Fruit fly (Drosophila melanogaster) whole organism, embryonic: ENCODE data around the gene mib2.

Source experiments
- Aef1 ChIP-seq: fragments of 200-800 bp; sonication (Bioruptor generic); IDR thresholded peaks from 3 replicates; pipeline ENCODE4 v1.3.6; 2022; ENCODE audit warnings: missing biosample characterization, missing genetic modification characterization
- Antp ChIP-seq: fragments of 200-800 bp; sonication (Bioruptor generic); optimal IDR thresholded peaks from 3 replicates; lab custom pipeline; 2016; ENCODE audit warnings: missing biosample characterization, missing genetic modification characterization
- Atf6 ChIP-seq: fragments of 200-800 bp; sonication (Bioruptor generic); IDR thresholded peaks from 2 replicates; pipeline ENCODE4 v1.3.6; 2022; ENCODE audit warnings: missing biosample characterization, missing genetic modification characterization
- CG10267 ChIP-seq: fragments of 200-800 bp; sonication (Bioruptor generic); optimal IDR thresholded peaks from 2 replicates; lab custom pipeline; 2018; ENCODE audit warnings: missing biosample characterization, mild to moderate bottlenecking, missing genetic modification characterization, moderate library complexity
- CG10321 ChIP-seq: fragments of 200-800 bp; sonication (Bioruptor generic); IDR thresholded peaks from 2 replicates; pipeline ENCODE4 v1.3.6; 2022; ENCODE audit warnings: missing biosample characterization, missing genetic modification characterization
- CG10366 ChIP-seq: fragments of 200-800 bp; sonication (Bioruptor generic); IDR thresholded peaks from 2 replicates; pipeline ENCODE4 v1.3.6; 2022; ENCODE audit warnings: missing biosample characterization, missing genetic modification characterization
- CG11696 ChIP-seq: fragments of 200-800 bp; sonication (Bioruptor generic); IDR thresholded peaks from 2 replicates; pipeline ENCODE4 v1.3.6; 2022; ENCODE audit warnings: missing biosample characterization, missing genetic modification characterization
- CG12104 ChIP-seq: fragments of 200-800 bp; sonication (Bioruptor generic); optimal IDR thresholded peaks from 3 replicates; lab custom pipeline; 2016; ENCODE audit warnings: missing biosample characterization, missing genetic modification characterization
- CG12659 ChIP-seq: fragments of 200-800 bp; sonication (Bioruptor generic); optimal IDR thresholded peaks from 3 replicates; lab custom pipeline; 2017; ENCODE audit warnings: mild to moderate bottlenecking, missing biosample characterization, missing genetic modification reagents, missing genetic modification characterization
- CG13775 ChIP-seq: fragments of 200-800 bp; sonication (Bioruptor generic); optimal IDR thresholded peaks from 3 replicates; lab custom pipeline; 2017; ENCODE audit warnings: missing biosample characterization, mild to moderate bottlenecking, missing genetic modification characterization
- CG14667 ChIP-seq: fragments of 200-800 bp; sonication (Bioruptor generic); IDR thresholded peaks from 2 replicates; pipeline ENCODE4 v1.3.6; 2022; ENCODE audit warnings: missing biosample characterization, missing genetic modification characterization
- CG15601 ChIP-seq: fragments of 200-800 bp; sonication (Bioruptor generic); optimal IDR thresholded peaks from 3 replicates; lab custom pipeline; 2019; ENCODE audit warnings: missing biosample characterization, mild to moderate bottlenecking, missing genetic modification characterization, moderate library complexity
- CG18764 ChIP-seq: fragments of 200-800 bp; sonication (Bioruptor generic); optimal IDR thresholded peaks from 3 replicates; lab custom pipeline; 2016; ENCODE audit warnings: missing biosample characterization, missing genetic modification characterization
- CG2678 ChIP-seq: fragments of 200-800 bp; sonication (Bioruptor generic); optimal IDR thresholded peaks from 3 replicates; lab custom pipeline; 2019; ENCODE audit warnings: missing biosample characterization, mild to moderate bottlenecking, missing genetic modification characterization, moderate library complexity
- CG32767 ChIP-seq: fragments of 200-800 bp; sonication (Bioruptor generic); IDR thresholded peaks from 2 replicates; pipeline ENCODE4 v1.3.6; 2022; ENCODE audit warnings: missing biosample characterization, missing genetic modification characterization
- CG34224 ChIP-seq: fragments of 200-800 bp; sonication (Bioruptor generic); IDR thresholded peaks from 3 replicates; pipeline ENCODE4 v1.3.6; 2022; ENCODE audit warnings: missing biosample characterization, missing genetic modification characterization; ENCODE audit not compliant: partially characterized antibody
- CG34376 ChIP-seq: fragments of 200-800 bp; sonication (Bioruptor generic); optimal IDR thresholded peaks from 2 replicates; lab custom pipeline; 2018; ENCODE audit warnings: missing biosample characterization, mild to moderate bottlenecking, missing genetic modification characterization
- CG3726 ChIP-seq: fragments of 200-800 bp; sonication (Bioruptor generic); IDR thresholded peaks from 3 replicates; pipeline ENCODE4, ENCODE4 v1.3.6; 2022; ENCODE audit warnings: missing biosample characterization, missing genetic modification characterization
- CG6683 ChIP-seq: fragments of 200-800 bp; sonication (Bioruptor generic); optimal IDR thresholded peaks from 2 replicates; lab custom pipeline; 2017; ENCODE audit warnings: missing biosample characterization, mild to moderate bottlenecking, missing genetic modification characterization, missing genetic modification reagents
- CG7556 ChIP-seq: fragments of 200-800 bp; sonication (Bioruptor generic); optimal IDR thresholded peaks from 2 replicates; lab custom pipeline; 2017; ENCODE audit warnings: missing biosample characterization, mild to moderate bottlenecking, missing genetic modification characterization
- CG8359 ChIP-seq: fragments of 200-800 bp; sonication (Bioruptor generic); optimal IDR thresholded peaks from 2 replicates; lab custom pipeline; 2017; ENCODE audit warnings: missing biosample characterization, mild to moderate bottlenecking, missing genetic modification characterization, borderline replicate concordance
- CG8388 ChIP-seq: fragments of 200-800 bp; sonication (Bioruptor generic); optimal IDR thresholded peaks from 2 replicates; lab custom pipeline; 2019; ENCODE audit warnings: missing biosample characterization, mild to moderate bottlenecking, missing genetic modification characterization, moderate library complexity
- CG8924 ChIP-seq: fragments of 200-800 bp; optimal IDR thresholded peaks from 3 replicates; lab custom pipeline; 2019; ENCODE audit warnings: missing biosample characterization, mild to moderate bottlenecking, missing genetic modification characterization, moderate library complexity
- CG9215 ChIP-seq: fragments of 200-800 bp; sonication (Bioruptor generic); IDR thresholded peaks from 2 replicates; pipeline ENCODE4 v1.3.6; 2022; ENCODE audit warnings: missing biosample characterization, missing genetic modification characterization
- CG9609 ChIP-seq: fragments of 200-800 bp; sonication (Bioruptor generic); optimal IDR thresholded peaks from 3 replicates; lab custom pipeline; 2016; ENCODE audit warnings: missing biosample characterization, missing genetic modification characterization
- E2f1 ChIP-seq: fragments of 200-800 bp; sonication (Bioruptor generic); IDR thresholded peaks from 2 replicates; pipeline ENCODE4 v1.3.6; 2022; ENCODE audit warnings: missing biosample characterization, missing genetic modification characterization
- Eip74EF ChIP-seq, 2 experiments: fragments of 200-800 bp in 1 of 2; fragments of >200 bp in 1 of 2; sonication (Bioruptor generic) in 1 of 2; optimal IDR thresholded peaks; 2 replicates each; lab custom pipeline; 2017 to 2019; ENCODE audit warnings: missing biosample characterization in 2 of 2, missing genetic modification characterization in 2 of 2, mild to moderate bottlenecking in 1 of 2, moderate library complexity in 1 of 2
- GATAe ChIP-seq: fragments of 200-800 bp; sonication (Bioruptor generic); conservative IDR thresholded peaks from 2 replicates; pipeline ENCODE4 v1.3.6; 2022; ENCODE audit warnings: missing biosample characterization, missing genetic modification characterization
- H2.0 ChIP-seq: fragments of 200-800 bp; sonication (Bioruptor generic); IDR thresholded peaks from 2 replicates; pipeline ENCODE4 v1.3.6; 2022; ENCODE audit warnings: missing biosample characterization, missing genetic modification characterization
- Hand ChIP-seq: fragments of 200-800 bp; sonication (Bioruptor generic); optimal IDR thresholded peaks from 2 replicates; lab custom pipeline; 2017; ENCODE audit warnings: mild to moderate bottlenecking, missing biosample characterization, missing genetic modification reagents, missing genetic modification characterization
- Meics ChIP-seq: fragments of 200-800 bp; sonication (Bioruptor generic); optimal IDR thresholded peaks from 2 replicates; lab custom pipeline; 2017; ENCODE audit warnings: missing biosample characterization, mild to moderate bottlenecking, missing genetic modification characterization
- PHDP ChIP-seq: fragments of 200-800 bp; sonication (Bioruptor generic); optimal IDR thresholded peaks from 3 replicates; lab custom pipeline; 2018; ENCODE audit warnings: missing biosample characterization, mild to moderate bottlenecking, missing genetic modification characterization, moderate library complexity
- Poxn ChIP-seq: fragments of 200-800 bp; sonication (Bioruptor generic); IDR thresholded peaks from 2 replicates; pipeline ENCODE4 v1.3.6; 2022; ENCODE audit warnings: missing biosample characterization, missing genetic modification characterization
- Ptx1 ChIP-seq: fragments of 200-800 bp; sonication (Bioruptor generic); IDR thresholded peaks from 2 replicates; pipeline ENCODE4 v1.3.6; 2022; ENCODE audit warnings: missing biosample characterization, missing genetic modification characterization
- az2 ChIP-seq: fragments of 200-800 bp; sonication (Bioruptor generic); optimal IDR thresholded peaks from 3 replicates; lab custom pipeline; 2016; ENCODE audit warnings: missing biosample characterization, missing genetic modification characterization
- caup ChIP-seq: fragments of 200-800 bp; sonication (Bioruptor generic); optimal IDR thresholded peaks from 3 replicates; lab custom pipeline; 2017; ENCODE audit warnings: missing biosample characterization, mild to moderate bottlenecking, missing genetic modification characterization, moderate library complexity; ENCODE audit not compliant: severe bottlenecking
- cg ChIP-seq: fragments of 200-800 bp; sonication (Bioruptor generic); optimal IDR thresholded peaks from 3 replicates; lab custom pipeline; 2019; ENCODE audit warnings: missing biosample characterization, mild to moderate bottlenecking, missing genetic modification characterization, moderate library complexity
- chm ChIP-seq: fragments of 200-800 bp; sonication (Bioruptor generic); IDR thresholded peaks from 2 replicates; pipeline ENCODE4 v1.3.6; 2022; ENCODE audit warnings: missing biosample characterization, missing genetic modification characterization
- da ChIP-seq: fragments of 200-800 bp; sonication (Bioruptor generic); optimal IDR thresholded peaks from 2 replicates; lab custom pipeline; 2016; ENCODE audit warnings: missing biosample characterization, missing genetic modification characterization
- dpn ChIP-seq, 2 experiments: fragments of 200-800 bp; sonication (Bioruptor generic); optimal IDR thresholded peaks; 3 replicates each; lab custom pipeline; 2016; ENCODE audit warnings: missing biosample characterization in 2 of 2, missing genetic modification characterization in 2 of 2
- gcm ChIP-seq: fragments of 200-800 bp; sonication (Bioruptor generic); optimal IDR thresholded peaks from 2 replicates; lab custom pipeline; 2019; ENCODE audit warnings: missing biosample characterization, mild to moderate bottlenecking, missing genetic modification characterization, moderate library complexity
- phol ChIP-seq: fragments of 200-800 bp; sonication (Bioruptor generic); optimal IDR thresholded peaks from 3 replicates; lab custom pipeline; 2018; ENCODE audit warnings: missing biosample characterization, mild to moderate bottlenecking, missing genetic modification characterization, moderate library complexity
- prd ChIP-seq, 3 experiments: fragments of >200 bp in 2 of 3; fragments of 200-800 bp in 1 of 3; sonication (Bioruptor generic) in 1 of 3; optimal IDR thresholded peaks in 2 of 3; IDR thresholded peaks in 1 of 3; 2 replicates in 2 of 3; 3 replicates in 1 of 3; pipeline versions ENCODE4 v1.3.6 to Lab custom; 2017 to 2022; ENCODE audit warnings: missing biosample characterization in 1 of 3, missing genetic modification characterization in 1 of 3
- ranshi ChIP-seq: fragments of 200-800 bp; sonication (Bioruptor generic); IDR thresholded peaks from 2 replicates; pipeline ENCODE4 v1.3.6; 2022; ENCODE audit warnings: missing biosample characterization, missing genetic modification characterization
- repo ChIP-seq: fragments of 200-800 bp; sonication (Bioruptor generic); optimal IDR thresholded peaks from 2 replicates; lab custom pipeline; 2016; ENCODE audit warnings: missing biosample characterization, missing genetic modification characterization
- twi ChIP-seq: fragments of 200-800 bp; optimal IDR thresholded peaks from 2 replicates; lab custom pipeline; 2019; ENCODE audit warnings: missing biosample characterization, mild to moderate bottlenecking, missing genetic modification characterization, moderate library complexity
- unc-4 ChIP-seq: fragments of 200-800 bp; sonication (Bioruptor generic); IDR thresholded peaks from 2 replicates; pipeline ENCODE4 v1.3.6; 2022; ENCODE audit warnings: missing biosample characterization, missing genetic modification characterization; ENCODE audit not compliant: partially characterized antibody
- vnd ChIP-seq: fragments of 200-800 bp; sonication (Bioruptor generic); IDR thresholded peaks from 3 replicates; pipeline ENCODE4 v1.3.6; 2022; ENCODE audit warnings: missing biosample characterization, missing genetic modification characterization; ENCODE audit not compliant: partially characterized antibody

The mib2 gene

DNA sequence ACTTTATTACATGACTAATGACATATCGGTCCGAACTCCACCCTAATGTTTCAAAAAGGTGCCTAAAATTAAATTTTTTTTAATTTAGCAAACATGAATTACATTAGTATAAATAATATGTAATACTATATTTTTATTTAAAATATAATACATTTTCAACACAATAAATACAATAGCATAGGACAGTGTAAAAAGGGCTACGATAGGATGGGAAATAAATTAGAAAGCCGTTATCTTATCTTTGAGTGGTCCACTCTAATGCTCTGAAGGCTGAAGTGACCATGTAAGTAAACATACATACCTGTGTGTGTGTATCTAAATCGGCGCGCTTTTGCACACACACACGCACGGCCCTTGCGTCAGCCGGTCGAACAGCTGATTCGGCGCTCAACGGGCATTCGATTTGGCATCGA lies 31.3 kb upstream of the mib2 start, which contains the start of gene CG31793 (continued):
- TF ChIP-seq GATAe (GFP tag; lab: Robert Waterston, UW) (peak; percentile 76), gcm (peak; percentile 40), Poxn (GFP tag; lab: Robert Waterston, UW) (no peak), CG10267 (tag; lab: Kevin White, UChicago) (peak; percentile 40), CG10321 (GFP tag; lab: Robert Waterston, UW) (peak; percentile 33; the same call in 1 of the 2 replicates), CG32767 (GFP tag; lab: Robert Waterston, UW) (peak; percentile 57), CG12104 (GFP tag; lab: Kevin White, UChicago) (peak; percentile 10), chm (GFP tag; lab: Robert Waterston, UW) (no peak; the same call in 1 of the 2 replicates), CG12659 (GFP tag; lab: Kevin White, UChicago) (peak; percentile 65), CG10366 (GFP tag; lab: Robert Waterston, UW) (0 out of 2 replicates have a peak, but pooled peaks have one; percentile 24), ranshi (GFP tag; lab: Robert Waterston, UW) (peak; percentile 54; the same call in 1 of the 2 replicates), caup (peak; percentile 55), CG6683 (GFP tag; lab: Kevin White, UChicago) (peak; percentile 52), CG13775 (GFP tag; lab: Kevin White, UChicago) (peak; percentile 46), CG2678 (tag; lab: Kevin White, UChicago) (peak; percentile 79), CG18764 (GFP tag; lab: Kevin White, UChicago) (no peak), Hand (GFP tag; lab: Kevin White, UChicago) (peak; percentile 55), CG11696 (GFP tag; lab: Robert Waterston, UW) (0 out of 2 replicates have a peak, but pooled peaks have one; percentile 27), Antp (GFP tag; lab: Kevin White, UChicago) (no peak), dpn (GFP tag; optimal IDR thresholded peaks at IDR 0.05; lab: Kevin White, UChicago) (peak in 1 of 2 experiments; percentile 32), CG7556 (GFP tag; lab: Kevin White, UChicago) (peak; percentile 72), Meics (peak; percentile 78), H2.0 (GFP tag; lab: Robert Waterston, UW) (0 out of 2 replicates have a peak, but pooled peaks have one; percentile 22), PHDP (peak; percentile 75), da (GFP tag; lab: Kevin White, UChicago) (no peak), cg (GFP tag; lab: Kevin White, UChicago) (peak; percentile 72), CG8388 (peak; percentile 36), unc-4 (no peak), CG15601 (tag; lab: Kevin White, UChicago) (no peak), CG34224 (peak; percentile 52; the same call in 2 of the 3 replicates), Aef1 (0 out of 3 replicates have a peak, but pooled peaks have one; percentile 16), CG9609 (no peak), Atf6 (GFP tag; lab: Robert Waterston, UW) (peak; percentile 64), CG8924 (peak; percentile 67), az2 (GFP tag; lab: Kevin White, UChicago) (peak; percentile 29), CG34376 (GFP tag; lab: Kevin White, UChicago) (peak; percentile 66), CG8359 (GFP tag; lab: Kevin White, UChicago) (no peak), CG3726 (GFP tag; lab: Robert Waterston, UW) (no peak), CG9215 (GFP tag; lab: Robert Waterston, UW) (no peak), vnd (0 out of 3 replicates have a peak, but pooled peaks have one; percentile 42), Eip74EF (GFP tag; optimal IDR thresholded peaks at IDR 0.05; lab: Kevin White, UChicago) (no peak), CG14667 (no peak), prd (optimal IDR thresholded peaks at IDR 0.05; lab: Kevin White, UChicago) (no peak), prd (GFP tag; IDR thresholded peaks at IDR 0.05; lab: Robert Waterston, UW) (0 out of 3 replicates have a peak, but pooled peaks have one; percentile 17), twi (tag; lab: Kevin White, UChicago) (no peak), E2f1 (GFP tag; lab: Robert Waterston, UW) (peak; percentile 25; the same call in 1 of the 2 replicates), phol (tag; lab: Kevin White, UChicago) (peak; percentile 46), Ptx1 (GFP tag; lab: Robert Waterston, UW) (peak; percentile 41; the same call in 1 of the 2 replicates), repo (GFP tag; lab: Kevin White, UChicago) (no peak)
